Fruit fly (Drosophila melanogaster): ENCODE data around the gene CG15209.

DNA sequence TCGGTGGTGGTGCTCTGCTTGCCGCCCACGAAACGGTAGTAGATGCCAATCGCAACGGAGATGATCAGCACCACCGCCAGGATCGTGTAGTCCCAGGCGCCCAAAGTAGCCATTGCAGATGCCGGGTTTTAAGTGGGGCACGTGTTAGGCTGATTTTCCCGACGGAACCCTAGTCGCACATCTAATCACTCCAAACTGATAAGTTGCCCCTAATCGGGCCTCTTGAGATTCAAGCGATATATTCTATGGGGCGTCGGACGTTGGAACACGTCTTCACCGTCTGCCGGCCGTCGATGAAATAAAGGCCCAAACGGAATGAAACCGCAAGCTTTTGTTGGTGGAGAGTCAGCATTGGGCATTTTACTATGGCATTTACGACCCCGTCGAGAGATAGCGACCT is 2.8 kb downstream of the CG15209 start, which contains the start of gene CG32669:
- TF ChIP-seq Ets96B (tag; optimal IDR thresholded peaks at IDR 0.05) (no peak), CG9139 (GFP tag; optimal IDR thresholded peaks at IDR 0.05) (no peak), CG16779 (tag; optimal IDR thresholded peaks at IDR 0.05) (no peak), CG1621 (tag; optimal IDR thresholded peaks at IDR 0.05) (no peak), CG7368 (GFP tag; optimal IDR thresholded peaks at IDR 0.05) (no peak), OdsH (GFP tag; optimal IDR thresholded peaks at IDR 0.05) (no peak), topi (GFP tag; optimal IDR thresholded peaks at IDR 0.05) (no peak)
